Worm (Caenorhabditis elegans) whole organism, L2 larva: ENCODE data around the gene grl-5.

Source experiments
- aly-2 ChIP-seq: fragments of 150-350 bp; optimal IDR thresholded peaks from 2 replicates; lab custom pipeline; 2014; ENCODE audit warnings: missing biosample characterization, missing genetic modification characterization
- ceh-82 ChIP-seq: fragments of 150-350 bp; optimal IDR thresholded peaks from 2 replicates; lab custom pipeline; 2014; ENCODE audit warnings: missing biosample characterization, missing genetic modification characterization
- nhr-6 ChIP-seq: fragments of 150-350 bp; optimal IDR thresholded peaks from 2 replicates; lab custom pipeline; 2014; ENCODE audit warnings: missing biosample characterization, missing genetic modification characterization
- unc-62 ChIP-seq: fragments of 150-350 bp; optimal IDR thresholded peaks from 2 replicates; lab custom pipeline; 2014; ENCODE audit warnings: missing biosample characterization, missing genetic modification reagents, missing genetic modification characterization

DNA sequence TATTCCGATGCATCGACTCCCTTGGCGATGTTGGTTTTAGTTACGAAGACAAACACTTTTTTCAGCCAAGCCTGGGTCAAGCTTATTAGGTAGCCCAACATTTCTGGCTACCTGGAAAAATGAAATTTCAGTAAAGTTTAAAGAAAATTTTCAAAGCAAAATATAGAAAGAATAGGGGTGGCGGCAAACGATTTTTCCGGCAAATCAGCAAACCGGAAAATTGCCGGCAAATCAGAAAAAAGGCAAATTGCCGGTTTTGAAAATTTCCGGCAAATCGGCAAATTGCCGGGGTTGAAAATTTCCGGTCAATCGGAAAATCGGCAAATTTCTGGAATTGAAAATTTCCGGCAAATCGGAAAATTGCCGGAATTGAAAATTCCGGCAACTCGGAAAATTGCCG is 36.8 kb downstream of the grl-5 start, which contains the start of gene F32D1.8:
- TF ChIP-seq unc-62 (GFP tag; lab: Kevin White, UChicago): no peak
- TF ChIP-seq nhr-6 (tag; lab: Kevin White, UChicago): no peak
- no peak for TF ChIP-seq ceh-82 (tag; lab: Kevin White, UChicago)
- no peak for TF ChIP-seq aly-2 (tag; lab: Kevin White, UChicago)
